Worm (Caenorhabditis elegans) whole organism, late embryonic: Measurements from ENCODE around the gene E02H1.6.

Source experiments
- ama-1 ChIP-seq: fragments of 150-350 bp; optimal IDR thresholded peaks from 2 replicates; lab custom pipeline; 2014
- ceh-24 ChIP-seq: sonication (generic microtip); optimal IDR thresholded peaks from 2 replicates; lab custom pipeline; 2016; ENCODE audit warnings: mild to moderate bottlenecking, missing genetic modification characterization, missing compliant biosample characterization
- ceh-30 ChIP-seq: fragments of 150-350 bp; optimal IDR thresholded peaks from 2 replicates; lab custom pipeline; 2014; ENCODE audit warnings: missing biosample characterization, missing genetic modification characterization
- pag-3 ChIP-seq: sonication (generic microtip); optimal IDR thresholded peaks from 2 replicates; lab custom pipeline; 2016; ENCODE audit warnings: missing compliant biosample characterization, missing genetic modification characterization, borderline replicate concordance
- pqm-1 ChIP-seq: sonication (generic microtip); optimal IDR thresholded peaks from 2 replicates; lab custom pipeline; 2016; ENCODE audit warnings: missing genetic modification characterization, missing compliant biosample characterization
- sox-4 ChIP-seq: sonication (generic microtip); optimal IDR thresholded peaks from 2 replicates; lab custom pipeline; 2017; ENCODE audit warnings: mild to moderate bottlenecking, missing genetic modification characterization, inconsistent platforms, missing compliant biosample characterization
- tbx-2 ChIP-seq: sonication (generic microtip); optimal IDR thresholded peaks from 2 replicates; lab custom pipeline; 2016; ENCODE audit warnings: missing genetic modification characterization, missing compliant biosample characterization
- ttx-3 ChIP-seq: sonication (generic microtip); optimal IDR thresholded peaks from 2 replicates; lab custom pipeline; 2016; ENCODE audit warnings: missing genetic modification reagents, missing genetic modification characterization, missing compliant biosample characterization

- TF ChIP-seq sox-4 (tag; lab: Kevin White, UChicago) (no peak), ceh-30 (no peak), ama-1 (no peak), ceh-24 (tag; lab: Kevin White, UChicago) (no peak), tbx-2 (tag; lab: Kevin White, UChicago) (no peak), pag-3 (tag; lab: Kevin White, UChicago) (no peak), pqm-1 (no peak), ttx-3 (tag; lab: Kevin White, UChicago) (no peak)
Measured at ce11 chrII:9553179-9553578, 43.3 kb upstream of the E02H1.6 start, which contains the start of gene F35H8.1.
